Fruit fly (Drosophila melanogaster) whole organism, wandering third instar larva: Measurements from ENCODE around the gene CG42729.

Experiments
- CG32264 ChIP-seq: fragments of 200-800 bp; sonication (Bioruptor generic); optimal IDR thresholded peaks from 2 replicates; lab custom pipeline; 2016; ENCODE audit warnings: missing biosample characterization, missing genetic modification characterization
- CrebA ChIP-seq: fragments of 200-800 bp; sonication (Bioruptor generic); optimal IDR thresholded peaks from 2 replicates; lab custom pipeline; 2016; ENCODE audit warnings: missing biosample characterization, mild to moderate bottlenecking, missing genetic modification characterization, borderline replicate concordance
- Dfd ChIP-seq: fragments of >200 bp; optimal IDR thresholded peaks from 2 replicates; lab custom pipeline; 2017; ENCODE audit warnings: missing biosample characterization, missing genetic modification characterization
- Dif ChIP-seq: fragments of 200-275, 200-300 bp; sonication (Bioruptor generic); optimal IDR thresholded peaks from 2 replicates; lab custom pipeline; 2018; ENCODE audit warnings: missing biosample characterization, missing genetic modification characterization; ENCODE audit not compliant: partially characterized antibody
- Hnf4 ChIP-seq: fragments of 200-800 bp; sonication (Bioruptor generic); optimal IDR thresholded peaks from 2 replicates; lab custom pipeline; 2016; ENCODE audit warnings: missing biosample characterization, mild to moderate bottlenecking, missing genetic modification characterization
- Hr78 ChIP-seq: fragments of >200 bp; optimal IDR thresholded peaks from 2 replicates; lab custom pipeline; 2017; ENCODE audit warnings: missing biosample characterization, missing genetic modification characterization
- Hr83 ChIP-seq: fragments of 200-300 bp; sonication (Bioruptor generic); optimal IDR thresholded peaks from 2 replicates; lab custom pipeline; 2016; ENCODE audit warnings: missing biosample characterization, mild to moderate bottlenecking, missing genetic modification characterization, moderate library complexity; ENCODE audit not compliant: poor library complexity, severe bottlenecking
- Jra ChIP-seq: sonication (Bioruptor generic); optimal IDR thresholded peaks from 2 replicates; lab custom pipeline; 2016; ENCODE audit warnings: missing biosample characterization, missing genetic modification characterization
- Mio ChIP-seq: sonication (Bioruptor generic); optimal IDR thresholded peaks from 2 replicates; lab custom pipeline; 2016; ENCODE audit warnings: missing biosample characterization, missing genetic modification characterization
- Myc ChIP-seq: fragments of >200 bp; optimal IDR thresholded peaks from 2 replicates; lab custom pipeline; 2017
- N ChIP-seq: fragments of >200 bp; optimal IDR thresholded peaks from 2 replicates; lab custom pipeline; 2018; ENCODE audit warnings: missing biosample characterization, missing external identifiers, missing genetic modification characterization
- Rel ChIP-seq, 2 experiments: fragments of 200-800 bp; sonication (Bioruptor generic) in 1 of 2; optimal IDR thresholded peaks; 2 replicates in 1 of 2; 3 replicates in 1 of 2; lab custom pipeline; 2016 to 2019; ENCODE audit warnings: mild to moderate bottlenecking in 2 of 2, missing biosample characterization in 2 of 2, missing genetic modification characterization in 2 of 2, moderate library complexity in 1 of 2
- Sp1 ChIP-seq: fragments of 200-800 bp; sonication (Bioruptor generic); optimal IDR thresholded peaks from 3 replicates; lab custom pipeline; 2019; ENCODE audit warnings: missing biosample characterization, mild to moderate bottlenecking, missing genetic modification characterization, moderate library complexity
- Vsx2 ChIP-seq: fragments of 200-300, 225-300 bp; sonication (Bioruptor generic); optimal IDR thresholded peaks from 2 replicates; lab custom pipeline; 2018; ENCODE audit warnings: missing biosample characterization, missing genetic modification characterization; ENCODE audit not compliant: partially characterized antibody
- br ChIP-seq: fragments of 200-800 bp; sonication (Bioruptor generic); optimal IDR thresholded peaks from 2 replicates; lab custom pipeline; 2016; ENCODE audit warnings: missing biosample characterization, missing genetic modification characterization
- brk ChIP-seq: fragments of 200-800 bp; sonication (Bioruptor generic); optimal IDR thresholded peaks from 2 replicates; lab custom pipeline; 2016; ENCODE audit warnings: missing biosample characterization, mild to moderate bottlenecking, missing genetic modification characterization
- dl ChIP-seq, 2 experiments: fragments of 175-275, 200-275 bp in 1 of 2; fragments of 200-275 bp in 1 of 2; sonication (Bioruptor generic); optimal IDR thresholded peaks; lab custom pipeline; 2018; ENCODE audit warnings: mild to moderate bottlenecking in 2 of 2, missing biosample characterization in 2 of 2, missing genetic modification characterization in 2 of 2, moderate library complexity in 2 of 2; ENCODE audit not compliant: partially characterized antibody in 2 of 2, insufficient read depth in 1 of 2
- dmrt93B ChIP-seq: fragments of 200-800 bp; sonication (Bioruptor generic); optimal IDR thresholded peaks from 2 replicates; lab custom pipeline; 2018; ENCODE audit warnings: missing biosample characterization, mild to moderate bottlenecking, missing genetic modification characterization
- dsf ChIP-seq: sonication (Bioruptor generic); optimal IDR thresholded peaks from 2 replicates; lab custom pipeline; 2016; ENCODE audit warnings: missing biosample characterization, missing genetic modification characterization, borderline replicate concordance
- ey ChIP-seq: fragments of 200-800 bp; sonication (Bioruptor generic); optimal IDR thresholded peaks from 2 replicates; lab custom pipeline; 2016; ENCODE audit warnings: missing biosample characterization, missing genetic modification characterization
- foxo ChIP-seq, 2 experiments: fragments of 200-800 bp; sonication (Bioruptor generic); optimal IDR thresholded peaks; 2 replicates in 1 of 2; 3 replicates in 1 of 2; lab custom pipeline; 2016 to 2017; ENCODE audit warnings: missing biosample characterization in 2 of 2, missing genetic modification characterization in 2 of 2
- fru ChIP-seq: fragments of 200-800 bp; sonication (Bioruptor generic); optimal IDR thresholded peaks from 3 replicates; lab custom pipeline; 2016; ENCODE audit warnings: missing biosample characterization, mild to moderate bottlenecking, missing genetic modification characterization
- h ChIP-seq: fragments of 200-800 bp; sonication (Bioruptor generic); optimal IDR thresholded peaks from 3 replicates; lab custom pipeline; 2016; ENCODE audit warnings: missing biosample characterization, mild to moderate bottlenecking, missing genetic modification characterization
- jim ChIP-seq: fragments of 175-275, 200-325 bp; sonication (Bioruptor generic); optimal IDR thresholded peaks from 2 replicates; lab custom pipeline; 2016; ENCODE audit warnings: missing biosample characterization, mild to moderate bottlenecking, missing genetic modification characterization
- lola ChIP-seq: fragments of >200 bp; optimal IDR thresholded peaks from 2 replicates; lab custom pipeline; 2017; ENCODE audit warnings: missing biosample characterization, missing genetic modification characterization
- pan ChIP-seq: fragments of >200 bp; optimal IDR thresholded peaks from 2 replicates; lab custom pipeline; 2017
- psq ChIP-seq: fragments of 200-800 bp; sonication (Bioruptor generic); optimal IDR thresholded peaks from 3 replicates; lab custom pipeline; 2017; ENCODE audit warnings: missing biosample characterization, mild to moderate bottlenecking, missing genetic modification characterization, moderate library complexity
- rgr ChIP-seq: fragments of 200-800 bp; sonication (Bioruptor generic); optimal IDR thresholded peaks from 3 replicates; lab custom pipeline; 2016; ENCODE audit warnings: missing biosample characterization, mild to moderate bottlenecking, missing genetic modification characterization
- sage ChIP-seq: fragments of 200-800 bp; sonication (Bioruptor generic); optimal IDR thresholded peaks from 2 replicates; lab custom pipeline; 2016; ENCODE audit warnings: missing biosample characterization, mild to moderate bottlenecking, missing genetic modification characterization
- usp ChIP-seq: fragments of >200 bp; optimal IDR thresholded peaks from 2 replicates; lab custom pipeline; 2017; ENCODE audit warnings: missing biosample characterization, missing genetic modification characterization
- woc ChIP-seq: sonication (Bioruptor generic); optimal IDR thresholded peaks from 2 replicates; lab custom pipeline; 2016; ENCODE audit warnings: missing biosample characterization, mild to moderate bottlenecking, missing genetic modification characterization

Gene CG42729

dm6 chr3L:15530071-15530470, 2.8 kb upstream of the CG42729 start:
- TF ChIP-seq CrebA (GFP tag; lab: Kevin White, UChicago) (no peak), woc (no peak), Vsx2 (GFP tag; lab: Kevin White, UChicago) (no peak), h (GFP tag; lab: Kevin White, UChicago) (no peak), N (GFP tag; lab: Kevin White, UChicago) (no peak), Sp1 (GFP tag; lab: Kevin White, UChicago) (no peak), psq (no peak), dsf (no peak), lola (no peak), Mio (GFP tag; lab: Kevin White, UChicago) (no peak), Hnf4 (GFP tag; lab: Kevin White, UChicago) (no peak)

DNA sequence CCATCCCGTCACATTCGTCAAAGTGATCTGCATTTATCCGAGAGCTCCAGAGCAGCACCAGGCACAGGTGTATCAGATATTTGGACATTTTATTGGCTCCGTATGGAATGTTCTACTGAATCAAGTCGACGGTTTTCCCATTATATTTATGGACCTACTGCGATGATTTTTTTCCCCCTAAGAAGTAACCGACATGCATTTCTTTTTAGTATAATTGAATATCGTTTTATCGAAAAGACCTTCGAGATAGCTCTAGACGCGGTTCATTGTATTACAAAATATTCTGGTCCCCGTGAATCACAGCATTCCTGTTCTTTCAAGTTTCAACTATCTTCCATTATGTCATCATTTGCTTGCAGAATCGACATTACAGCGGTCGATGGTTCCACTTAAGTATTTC, 1.8 kb upstream of the CG42729 start, which contains the start of gene obst-H:
TSS of gene obst-H (minus strand) at position 101 of the 400 bp plus-strand sequence.
- TF ChIP-seq brk (GFP tag; lab: Kevin White, UChicago) (no peak), fru (GFP tag; lab: Kevin White, UChicago) (no peak), CG32264 (GFP tag; lab: Kevin White, UChicago) (no peak), h (GFP tag; lab: Kevin White, UChicago) (no peak), br (GFP tag; lab: Kevin White, UChicago) (no peak), usp (GFP tag; lab: Kevin White, UChicago) (no peak)
- TF ChIP-seq, all 38 proteins: peak for 0

DNA sequence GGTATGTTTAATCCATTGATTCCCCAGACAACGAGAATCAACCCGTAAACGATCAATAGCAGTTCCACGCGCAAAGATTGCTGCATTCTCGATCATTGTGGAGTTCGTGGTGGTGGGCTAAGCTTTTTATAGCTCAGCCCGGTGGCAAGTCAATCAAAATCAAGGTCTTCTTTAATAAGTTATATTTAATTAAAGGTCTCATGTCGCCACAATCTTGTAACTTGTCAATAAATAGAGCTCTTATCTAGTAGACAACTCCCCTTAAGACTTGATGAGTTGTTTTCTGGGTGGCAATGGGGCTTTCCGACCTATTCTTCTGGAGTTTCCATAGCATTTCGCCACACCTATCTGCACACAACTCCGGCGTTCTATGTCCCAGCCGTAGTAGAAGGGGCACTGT, 780 bp upstream of the CG42729 start, which contains the start of gene CG42728:
TSS of gene CG42728 (minus strand) at position 101 of the 400 bp plus-strand sequence.
- no peak for TF ChIP-seq lola
- no peak for TF ChIP-seq Dif (GFP tag; lab: Kevin White, UChicago)
- no peak for TF ChIP-seq Hr83 (GFP tag; lab: Kevin White, UChicago)
- TF ChIP-seq psq, result no peak
- no peak for TF ChIP-seq CG32264 (GFP tag; lab: Kevin White, UChicago)
- no peak for TF ChIP-seq Myc (lab: Kevin White, UChicago)
- TF ChIP-seq foxo (GFP tag; optimal IDR thresholded peaks at IDR 0.05; lab: Kevin White, UChicago), result no peak

DNA sequence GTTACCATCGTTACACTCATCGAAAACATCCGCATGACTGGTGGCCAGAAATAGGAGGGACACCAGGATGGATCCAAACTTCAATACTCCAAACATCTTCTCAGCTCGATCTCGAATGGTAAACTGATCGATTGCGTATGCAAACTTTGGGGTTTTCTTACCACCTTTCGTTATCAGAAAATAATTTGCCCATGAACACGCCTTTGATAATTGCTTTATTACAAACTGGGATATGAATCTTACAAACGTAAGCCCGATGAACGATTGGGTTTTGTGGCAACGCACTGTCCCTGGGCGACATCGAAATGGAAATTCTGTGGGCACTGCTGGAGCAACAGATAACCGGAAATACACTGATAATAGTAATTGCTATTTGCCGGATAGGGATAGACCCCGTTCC, 604 bp downstream of the CG42729 start, which contains the start of gene CG33985:
TSS of gene CG33985 (minus strand) at position 101 of the 400 bp plus-strand sequence.
- TF ChIP-seq woc, result no peak
- no peak for TF ChIP-seq Jra (GFP tag; lab: Kevin White, UChicago)
- TF ChIP-seq pan (lab: Kevin White, UChicago), result no peak
- no peak for TF ChIP-seq dmrt93B
- TF ChIP-seq Hr78 (GFP tag; lab: Kevin White, UChicago), result no peak
- TF ChIP-seq dl (GFP tag; optimal IDR thresholded peaks at IDR 0.05; lab: Kevin White, UChicago; ENCODE audit: insufficient read depth in 1 of 2, partially characterized antibody in 2 of 2), result no peak

dm6 chr3L:15525153-15525552, 2.2 kb downstream of the CG42729 start, which contains the start of gene CG33986:
CG33986 (minus strand) TSS chr3L:15525253.
- TF ChIP-seq ey (GFP tag; lab: Kevin White, UChicago) (no peak), dsf (no peak), Vsx2 (GFP tag; lab: Kevin White, UChicago) (no peak), Jra (GFP tag; lab: Kevin White, UChicago) (no peak), jim (no peak), Dfd (no peak), Hr78 (GFP tag; lab: Kevin White, UChicago) (no peak), usp (GFP tag; lab: Kevin White, UChicago) (no peak), N (GFP tag; lab: Kevin White, UChicago) (no peak), rgr (GFP tag; lab: Kevin White, UChicago) (no peak), Hnf4 (GFP tag; lab: Kevin White, UChicago) (no peak), fru (GFP tag; lab: Kevin White, UChicago) (no peak)

- TF ChIP-seq Hnf4 (GFP tag; lab: Kevin White, UChicago), result peak; percentile 5
- TF ChIP-seq fru (GFP tag; lab: Kevin White, UChicago), result no peak
- TF ChIP-seq N (GFP tag; lab: Kevin White, UChicago), result no peak
- peak; percentile 48 for TF ChIP-seq sage
- peak; percentile 47 for TF ChIP-seq Rel (GFP tag; optimal IDR thresholded peaks at IDR 0.05; lab: Kevin White, UChicago)
- TF ChIP-seq Rel (tag; optimal IDR thresholded peaks at IDR 0.05; lab: Kevin White, UChicago), result peak; percentile 99
Measured at dm6 chr3L:15523806-15524346, 3.4 kb downstream of the CG42729 start, which contains the start of gene CG7945. CG7945 (minus strand) TSS chr3L:15524137.
